Worm (Caenorhabditis elegans) whole organism, L4 larva: Measurements from ENCODE around the gene fbxb-38.
"Not testable (repeated sequence)": the region's sequence is repeated elsewhere in the genome, so short reads cannot be mapped to it uniquely, and the experiment has no call there.

ENCODE experiments used
- D1046.2 ChIP-seq: fragments of 200-800 bp; sonication (Bioruptor generic); IDR thresholded peaks from 2 replicates; pipeline ENCODE4 v1.3.6; 2022; ENCODE audit warnings: missing genetic modification characterization, missing compliant biosample characterization
- R02D3.7 ChIP-seq: fragments of 150-350 bp; sonication (generic microtip); optimal IDR thresholded peaks from 3 replicates; lab custom pipeline; 2014; ENCODE audit warnings: missing biosample characterization, missing genetic modification characterization
- ceh-82 ChIP-seq: sonication (generic microtip); optimal IDR thresholded peaks from 2 replicates; lab custom pipeline; 2017; ENCODE audit warnings: missing biosample characterization, missing genetic modification characterization
- ces-1 ChIP-seq: fragments of 150-350 bp; sonication (generic microtip); optimal IDR thresholded peaks from 4 replicates; lab custom pipeline; 2014; ENCODE audit warnings: missing biosample characterization, missing genetic modification reagents, missing genetic modification characterization
- dmd-8 ChIP-seq: fragments of 200-800 bp; sonication (Bioruptor generic); IDR thresholded peaks from 2 replicates; pipeline ENCODE4 v1.3.6; 2022; ENCODE audit warnings: missing genetic modification characterization, missing compliant biosample characterization
- lin-38 ChIP-seq: fragments of 200-800 bp; sonication (Bioruptor generic); IDR thresholded peaks from 2 replicates; pipeline ENCODE4 v1.3.6; 2022; ENCODE audit warnings: missing genetic modification reagents, missing genetic modification characterization, missing compliant biosample characterization
- nhr-25 ChIP-seq: sonication (generic microtip); optimal IDR thresholded peaks from 2 replicates; lab custom pipeline; 2017; ENCODE audit warnings: missing genetic modification characterization, mild to moderate bottlenecking, missing compliant biosample characterization, antibody characterized with exemption, moderate library complexity, borderline replicate concordance; ENCODE audit not compliant: insufficient read depth
- nhr-28 ChIP-seq: fragments of 150-350 bp; optimal IDR thresholded peaks from 2 replicates; lab custom pipeline; 2014; ENCODE audit warnings: missing biosample characterization, missing genetic modification characterization
- nhr-6 ChIP-seq: fragments of 150-350 bp; optimal IDR thresholded peaks from 2 replicates; lab custom pipeline; 2014; ENCODE audit warnings: missing biosample characterization, missing genetic modification characterization
- unc-130 ChIP-seq: sonication (generic microtip); optimal IDR thresholded peaks from 2 replicates; lab custom pipeline; 2016; ENCODE audit warnings: missing genetic modification reagents, missing genetic modification characterization, missing compliant biosample characterization
- unc-39 ChIP-seq: sonication (generic microtip); optimal IDR thresholded peaks from 2 replicates; lab custom pipeline; 2017; ENCODE audit warnings: missing biosample characterization, missing genetic modification characterization
- unc-62 ChIP-seq, 3 experiments: fragments of 150-350 bp in 1 of 3; sonication (generic microtip); optimal IDR thresholded peaks in 2 of 3; peaks in 1 of 3; 1 replicate in 1 of 3; 2 replicates in 2 of 3; lab custom pipeline; 2014 to 2017; ENCODE audit warnings: missing biosample characterization in 3 of 3, missing genetic modification characterization in 3 of 3, missing genetic modification reagents in 3 of 3, missing genotype in 1 of 3
- ztf-11 ChIP-seq: fragments of 150-350 bp; optimal IDR thresholded peaks from 2 replicates; lab custom pipeline; 2014; ENCODE audit warnings: missing biosample characterization, missing genetic modification characterization

DNA sequence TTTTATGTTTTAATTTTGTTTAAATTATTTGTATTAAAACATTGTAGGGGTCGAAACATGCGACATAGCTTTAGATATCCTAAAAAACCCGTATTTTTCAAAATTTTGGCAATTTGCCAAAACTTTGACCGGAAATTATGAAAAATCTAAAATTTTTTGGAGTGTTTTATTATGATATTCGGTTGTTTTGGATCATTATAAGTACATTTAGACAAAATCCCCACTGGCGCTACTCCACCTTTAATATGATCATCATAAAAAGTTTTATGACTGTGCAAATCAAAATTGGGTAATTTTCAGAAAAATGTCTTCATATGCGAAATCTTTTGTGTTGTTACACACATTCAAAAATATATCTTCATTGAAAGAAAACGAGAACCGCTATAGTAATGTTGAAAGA, 14.9 kb downstream of the fbxb-38 start, which contains the start of gene math-18:
- not testable (repeated sequence) for TF ChIP-seq nhr-25 (tag; lab: Kevin White, UChicago); ceh-82 (tag; lab: Kevin White, UChicago); unc-39 (tag; lab: Kevin White, UChicago); unc-130 (GFP tag; lab: Kevin White, UChicago); R02D3.7 (tag; lab: Kevin White, UChicago); D1046.2 (GFP tag; lab: Robert Waterston, UW); lin-38 (GFP tag; lab: Robert Waterston, UW); dmd-8 (GFP tag; lab: Robert Waterston, UW); nhr-28 (tag; lab: Kevin White, UChicago); unc-62 (GFP tag; optimal IDR thresholded peaks at IDR 0.05 in 1 of 2; lab: Kevin White, UChicago); unc-62 (tag; optimal IDR thresholded peaks at IDR 0.05; lab: Kevin White, UChicago); ces-1; ztf-11 (tag; lab: Kevin White, UChicago); nhr-6 (tag; lab: Kevin White, UChicago)
